Worm (Caenorhabditis elegans) whole organism, L4 larva: Measurements from ENCODE around the gene tba-7.

Experiments
- D1046.2 ChIP-seq: fragments of 200-800 bp; sonication (Bioruptor generic); IDR thresholded peaks from 2 replicates; pipeline ENCODE4 v1.3.6; 2022; ENCODE audit warnings: missing genetic modification characterization, missing compliant biosample characterization
- F26F4.8 ChIP-seq: fragments of 200-800 bp; sonication (Bioruptor generic); conservative IDR thresholded peaks from 2 replicates; pipeline ENCODE4 v1.3.6; 2022; ENCODE audit warnings: missing genetic modification characterization, missing compliant biosample characterization
- F44E2.7 ChIP-seq: fragments of 200-800 bp; sonication (Bioruptor generic); IDR thresholded peaks from 2 replicates; pipeline ENCODE4 v2.1.2; 2022; ENCODE audit warnings: missing genetic modification characterization, missing compliant biosample characterization
- aha-1 ChIP-seq: fragments of 150-350 bp; peaks from one replicate; lab custom pipeline; 2014; ENCODE audit warnings: missing biosample characterization, missing genetic modification characterization
- aly-2 ChIP-seq: sonication (generic microtip); optimal IDR thresholded peaks from 2 replicates; lab custom pipeline; 2018; ENCODE audit warnings: missing biosample characterization, missing genetic modification characterization
- ceh-20 ChIP-seq: fragments of 200-800 bp; sonication (Bioruptor generic); IDR thresholded peaks from 2 replicates; pipeline ENCODE4 v1.3.6; 2022; ENCODE audit warnings: missing genetic modification reagents, missing genetic modification characterization, missing compliant biosample characterization
- ceh-28 ChIP-seq: fragments of 150-350 bp; optimal IDR thresholded peaks from 2 replicates; lab custom pipeline; 2014; ENCODE audit warnings: missing biosample characterization, missing genetic modification reagents, missing genetic modification characterization
- ceh-62 ChIP-seq: sonication (generic microtip); optimal IDR thresholded peaks from 2 replicates; lab custom pipeline; 2017; ENCODE audit warnings: missing biosample characterization, missing genetic modification characterization
- ceh-82 ChIP-seq: sonication (generic microtip); optimal IDR thresholded peaks from 2 replicates; lab custom pipeline; 2017; ENCODE audit warnings: missing biosample characterization, missing genetic modification characterization
- ces-1 ChIP-seq: fragments of 150-350 bp; sonication (generic microtip); optimal IDR thresholded peaks from 4 replicates; lab custom pipeline; 2014; ENCODE audit warnings: missing biosample characterization, missing genetic modification reagents, missing genetic modification characterization
- daf-8 ChIP-seq: fragments of 200-800 bp; sonication (Bioruptor generic); IDR thresholded peaks from 2 replicates; pipeline ENCODE4 v1.3.6; 2022; ENCODE audit warnings: missing genetic modification characterization, missing compliant biosample characterization
- dmd-9 ChIP-seq: fragments of 200-800 bp; sonication (Bioruptor generic); IDR thresholded peaks from 2 replicates; pipeline ENCODE4 v1.3.6; 2022; ENCODE audit warnings: missing genetic modification reagents, missing genetic modification characterization, missing compliant biosample characterization
- egl-43 ChIP-seq: fragments of 200-800 bp; sonication (Bioruptor generic); IDR thresholded peaks from 2 replicates; pipeline ENCODE4 v1.3.6; 2022; ENCODE audit warnings: missing genetic modification reagents, missing genetic modification characterization, missing compliant biosample characterization
- fkh-10 ChIP-seq: fragments of 150-350 bp; optimal IDR thresholded peaks from 2 replicates; lab custom pipeline; 2014; ENCODE audit warnings: missing biosample characterization, missing genetic modification reagents, missing genetic modification characterization
- hif-1 ChIP-seq, 2 experiments: sonication (generic microtip); optimal IDR thresholded peaks; 2 replicates each; lab custom pipeline; 2016 to 2017; ENCODE audit warnings: missing compliant biosample characterization in 2 of 2, missing genetic modification characterization in 2 of 2, missing genetic modification reagents in 2 of 2, missing genotype in 2 of 2, mild to moderate bottlenecking in 1 of 2
- hlh-30 ChIP-seq: sonication (generic microtip); optimal IDR thresholded peaks from 2 replicates; lab custom pipeline; 2017; ENCODE audit warnings: antibody characterized with exemption, mild to moderate bottlenecking, missing genetic modification characterization, missing compliant biosample characterization; ENCODE audit not compliant: insufficient read depth
- hmg-1.1 ChIP-seq: fragments of 200-800 bp; sonication (Bioruptor generic); IDR thresholded peaks from 2 replicates; pipeline ENCODE4 v1.3.6; 2022; ENCODE audit warnings: missing genetic modification reagents, missing genetic modification characterization, missing compliant biosample characterization
- lin-13 ChIP-seq: fragments of 150-350 bp; optimal IDR thresholded peaks from 2 replicates; lab custom pipeline; 2014; ENCODE audit warnings: missing biosample characterization, missing genetic modification reagents, missing genetic modification characterization
- lin-15B ChIP-seq: fragments of 150-350 bp; sonication (generic microtip); optimal IDR thresholded peaks from 3 replicates; lab custom pipeline; 2014; ENCODE audit warnings: missing biosample characterization, missing genetic modification characterization
- lin-38 ChIP-seq: fragments of 200-800 bp; sonication (Bioruptor generic); IDR thresholded peaks from 2 replicates; pipeline ENCODE4 v1.3.6; 2022; ENCODE audit warnings: missing genetic modification reagents, missing genetic modification characterization, missing compliant biosample characterization
- lsy-2 ChIP-seq, 2 experiments: fragments of 150-350 bp in 1 of 2; sonication (generic microtip) in 1 of 2; optimal IDR thresholded peaks; 2 replicates each; lab custom pipeline; 2014 to 2017; ENCODE audit warnings: missing biosample characterization in 2 of 2, missing genetic modification characterization in 2 of 2
- madf-5 ChIP-seq, 2 experiments: fragments of 200-800 bp; sonication (Bioruptor generic); IDR thresholded peaks; 2 replicates each; pipeline ENCODE4 v1.3.6; 2022; ENCODE audit warnings: missing compliant biosample characterization in 2 of 2, missing genetic modification characterization in 2 of 2
- mdl-1 ChIP-seq, 2 experiments: fragments of 150-350 bp in 1 of 2; sonication (generic microtip) in 1 of 2; optimal IDR thresholded peaks; 2 replicates each; lab custom pipeline; 2014 to 2017; ENCODE audit warnings: missing biosample characterization in 2 of 2, missing genetic modification characterization in 2 of 2
- mep-1 ChIP-seq: fragments of 150-350 bp; sonication (generic microtip); optimal IDR thresholded peaks from 3 replicates; lab custom pipeline; 2014; ENCODE audit warnings: missing biosample characterization, missing genetic modification characterization
- mes-2 ChIP-seq: sonication (generic microtip); optimal IDR thresholded peaks from 2 replicates; lab custom pipeline; 2016; ENCODE audit warnings: missing genotype, mild to moderate bottlenecking, missing genetic modification characterization, missing compliant biosample characterization; ENCODE audit not compliant: poor library complexity, severe bottlenecking
- nhr-10 ChIP-seq: fragments of 150-350 bp; optimal IDR thresholded peaks from 2 replicates; lab custom pipeline; 2014; ENCODE audit warnings: missing biosample characterization, missing genetic modification characterization
- nhr-11 ChIP-seq: fragments of 150-350 bp; optimal IDR thresholded peaks from 2 replicates; lab custom pipeline; 2014; ENCODE audit warnings: missing biosample characterization, missing genetic modification characterization
- nhr-237 ChIP-seq: sonication (generic microtip); optimal IDR thresholded peaks from 2 replicates; lab custom pipeline; 2017; ENCODE audit warnings: missing biosample characterization, missing genetic modification characterization
- nhr-28 ChIP-seq: fragments of 150-350 bp; optimal IDR thresholded peaks from 2 replicates; lab custom pipeline; 2014; ENCODE audit warnings: missing biosample characterization, missing genetic modification characterization
- nhr-41 ChIP-seq: fragments of 200-800 bp; sonication (Bioruptor generic); IDR thresholded peaks from 2 replicates; pipeline ENCODE4 v1.3.6; 2022; ENCODE audit warnings: missing genetic modification reagents, missing genetic modification characterization, missing compliant biosample characterization
- pha-4 ChIP-seq, 2 experiments: fragments of 150-350 bp in 1 of 2; fragments of 200-800 bp in 1 of 2; sonication (Bioruptor generic) in 1 of 2; IDR thresholded peaks in 1 of 2; optimal IDR thresholded peaks in 1 of 2; 2 replicates each; pipeline versions ENCODE4 v1.3.6 to Lab custom; 2014 to 2022; ENCODE audit warnings: missing genetic modification characterization in 2 of 2, missing genetic modification reagents in 2 of 2, missing biosample characterization in 1 of 2, missing compliant biosample characterization in 1 of 2
- php-3 ChIP-seq: fragments of 200-800 bp; sonication (Bioruptor generic); IDR thresholded peaks from 2 replicates; pipeline ENCODE4 v1.3.6; 2022; ENCODE audit warnings: missing genetic modification reagents, missing genetic modification characterization, missing compliant biosample characterization
- rbr-2 ChIP-seq: sonication (generic microtip); optimal IDR thresholded peaks from 2 replicates; lab custom pipeline; 2016; ENCODE audit warnings: missing genotype, missing genetic modification characterization, missing compliant biosample characterization
- set-16 ChIP-seq: fragments of 200-800 bp; sonication (Bioruptor generic); IDR thresholded peaks from 2 replicates; pipeline ENCODE4 v1.3.6; 2022; ENCODE audit warnings: missing genetic modification reagents, missing genetic modification characterization, missing compliant biosample characterization
- snpc-1.2 ChIP-seq: fragments of 200-800 bp; sonication (Bioruptor generic); IDR thresholded peaks from 2 replicates; pipeline ENCODE4 v1.3.6; 2022; ENCODE audit warnings: missing genetic modification reagents, missing genetic modification characterization, missing compliant biosample characterization
- tag-97 ChIP-seq: fragments of 200-800 bp; sonication (Bioruptor generic); IDR thresholded peaks from 2 replicates; pipeline ENCODE4 v1.3.6; 2022; ENCODE audit warnings: missing genetic modification characterization, missing compliant biosample characterization
- tra-1 ChIP-seq: fragments of 200-800 bp; sonication (Bioruptor generic); IDR thresholded peaks from 2 replicates; pipeline ENCODE4 v1.3.6; 2022; ENCODE audit warnings: missing genetic modification reagents, missing genetic modification characterization, missing compliant biosample characterization
- unc-130 ChIP-seq: sonication (generic microtip); optimal IDR thresholded peaks from 2 replicates; lab custom pipeline; 2016; ENCODE audit warnings: missing genetic modification reagents, missing genetic modification characterization, missing compliant biosample characterization
- unc-39 ChIP-seq: sonication (generic microtip); optimal IDR thresholded peaks from 2 replicates; lab custom pipeline; 2017; ENCODE audit warnings: missing biosample characterization, missing genetic modification characterization
- zip-11 ChIP-seq: fragments of 200-800 bp; sonication (Bioruptor generic); IDR thresholded peaks from 2 replicates; pipeline ENCODE4 v1.3.6; 2022; ENCODE audit warnings: missing genetic modification characterization, missing compliant biosample characterization
- ztf-11 ChIP-seq: fragments of 150-350 bp; optimal IDR thresholded peaks from 2 replicates; lab custom pipeline; 2014; ENCODE audit warnings: missing biosample characterization, missing genetic modification characterization

tba-7 gene

DNA sequence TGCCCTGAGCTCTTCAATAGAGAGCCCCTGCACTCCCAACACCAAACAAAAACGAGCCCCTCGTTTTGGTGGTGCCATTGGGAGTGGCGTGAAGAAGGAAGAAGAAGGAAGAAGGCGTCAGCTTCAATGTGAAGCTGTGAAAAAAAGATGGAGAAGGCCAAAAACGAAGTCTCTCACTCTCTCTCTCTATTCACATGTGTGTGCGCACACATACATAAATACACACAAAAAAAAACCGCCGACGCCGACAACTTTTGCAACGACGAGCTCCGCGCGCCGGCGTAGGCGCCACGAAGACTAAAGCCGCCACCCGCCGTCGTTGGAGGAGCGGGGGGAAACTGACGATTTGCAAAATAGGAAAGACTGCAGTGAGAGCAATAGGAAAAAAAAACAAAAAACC lies 35.5 kb downstream of the tba-7 start:
- TF ChIP-seq nhr-10 (tag; lab: Kevin White, UChicago) (no peak), nhr-11 (tag; lab: Kevin White, UChicago) (no peak), rbr-2 (tag; lab: Kevin White, UChicago) (peak; percentile 28), ceh-20 (GFP tag; lab: Robert Waterston, UW) (0 out of 2 replicates have a peak, but pooled peaks have one; percentile 37), set-16 (GFP tag; lab: Robert Waterston, UW) (peak; percentile 53), lin-38 (GFP tag; lab: Robert Waterston, UW) (no peak), mdl-1 (tag; optimal IDR thresholded peaks at IDR 0.05; lab: Kevin White, UChicago) (peak in 1 of 2 experiments; percentile 22), fkh-10 (peak; percentile 6), lsy-2 (tag; optimal IDR thresholded peaks at IDR 0.05; lab: Kevin White, UChicago) (peak in 1 of 2 experiments; percentile 43), hmg-1.1 (peak; percentile 45; the same call in 1 of the 2 replicates)
- TF ChIP-seq, all 104 proteins: peak for 7

DNA sequence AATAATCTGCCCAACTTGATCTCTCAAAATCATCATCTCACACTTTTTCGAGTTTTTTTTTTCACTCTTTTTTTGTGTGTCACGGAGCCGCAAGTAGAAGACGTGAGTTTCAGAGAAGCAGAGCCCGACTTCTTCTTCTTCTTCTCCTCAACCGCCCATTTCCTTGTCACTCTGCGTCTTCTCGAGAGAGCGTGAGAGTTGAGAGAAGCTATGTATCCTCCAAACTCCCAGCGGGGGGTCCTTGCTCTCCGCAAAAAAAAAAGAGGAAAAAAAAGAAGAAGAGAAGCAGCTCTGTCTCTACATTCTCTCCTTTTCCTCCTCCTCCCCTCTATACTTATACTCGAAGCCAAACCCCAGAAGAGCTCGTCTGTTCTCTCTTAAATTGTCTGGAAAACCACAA lies 37.2 kb downstream of the tba-7 start:
- TF ChIP-seq daf-8 (GFP tag; lab: Robert Waterston, UW) (no peak), D1046.2 (no peak), nhr-28 (no peak), zip-11 (GFP tag; lab: Robert Waterston, UW) (no peak), ztf-11 (tag; lab: Kevin White, UChicago) (no peak), ces-1 (GFP tag; lab: Kevin White, UChicago) (no peak), lsy-2 (tag; optimal IDR thresholded peaks at IDR 0.05; lab: Kevin White, UChicago) (peak in 1 of 2 experiments; percentile 26), ceh-62 (tag; lab: Kevin White, UChicago) (no peak), tag-97 (GFP tag; lab: Robert Waterston, UW) (no peak), hlh-30 (peak; percentile 32), ceh-82 (no peak), pha-4 (GFP tag; IDR thresholded peaks at IDR 0.05; lab: Robert Waterston, UW) (peak; percentile 16; the same call in 1 of the 2 replicates), pha-4 (tag; optimal IDR thresholded peaks at IDR 0.05; lab: Kevin White, UChicago) (no peak), madf-5 (GFP tag; IDR thresholded peaks at IDR 0.05; lab: Robert Waterston, UW) (no peak), ceh-28 (tag; lab: Kevin White, UChicago) (no peak), aly-2 (tag; lab: Kevin White, UChicago) (no peak), mep-1 (peak; percentile 53), php-3 (no peak), tra-1 (GFP tag; lab: Robert Waterston, UW) (no peak), snpc-1.2 (GFP tag; lab: Robert Waterston, UW) (no peak), set-16 (GFP tag; lab: Robert Waterston, UW) (peak; percentile 65), lin-13 (GFP tag; lab: Kevin White, UChicago) (no peak), egl-43 (no peak), nhr-237 (tag; lab: Kevin White, UChicago) (no peak), fkh-10 (peak; percentile 53), F26F4.8 (GFP tag; lab: Robert Waterston, UW) (no peak), nhr-41 (GFP tag; lab: Robert Waterston, UW) (no peak), rbr-2 (tag; lab: Kevin White, UChicago) (peak; percentile 63), unc-39 (tag; lab: Kevin White, UChicago) (no peak), aha-1 (tag; lab: Kevin White, UChicago) (peak; percentile 49), hmg-1.1 (peak; percentile 30; the same call in 1 of the 2 replicates), F44E2.7 (no peak), mes-2 (tag; lab: Kevin White, UChicago) (peak; percentile 15), lin-15B (tag; lab: Kevin White, UChicago) (no peak), dmd-9 (GFP tag; lab: Robert Waterston, UW) (no peak), unc-130 (GFP tag; lab: Kevin White, UChicago) (no peak), hif-1 (tag; optimal IDR thresholded peaks at IDR 0.05; lab: Kevin White, UChicago) (peak in 1 of 2 experiments; percentile 11)
